Worm (Caenorhabditis elegans) whole organism, L3 larva: Measurements from ENCODE around the gene ceh-86.
A peak's percentile ranks its signal among the peaks of the same experiment; 100 is the strongest.

Experiments used
- R02D3.7 ChIP-seq: fragments of 150-350 bp; optimal IDR thresholded peaks from 2 replicates; lab custom pipeline; 2014; ENCODE audit warnings: missing biosample characterization, missing genetic modification characterization
- ZK546.5 ChIP-seq: sonication (generic microtip); optimal IDR thresholded peaks from 2 replicates; lab custom pipeline; 2017; ENCODE audit warnings: missing biosample characterization, missing genetic modification characterization
- aly-2 ChIP-seq: fragments of 150-350 bp; optimal IDR thresholded peaks from 2 replicates; lab custom pipeline; 2014; ENCODE audit warnings: missing biosample characterization, missing genetic modification characterization
- ama-1 ChIP-seq: fragments of 150-350 bp; optimal IDR thresholded peaks from 2 replicates; lab custom pipeline; 2018
- ceh-16 ChIP-seq: sonication (generic microtip); optimal IDR thresholded peaks from 2 replicates; lab custom pipeline; 2017; ENCODE audit warnings: missing biosample characterization, missing genetic modification characterization
- ceh-28 ChIP-seq: fragments of 150-350 bp; optimal IDR thresholded peaks from 2 replicates; lab custom pipeline; 2014; ENCODE audit warnings: missing biosample characterization, missing genetic modification reagents, missing genetic modification characterization
- ceh-82 ChIP-seq: fragments of 150-350 bp; optimal IDR thresholded peaks from 2 replicates; lab custom pipeline; 2014; ENCODE audit warnings: missing biosample characterization, missing genetic modification characterization
- daf-12 ChIP-seq: fragments of 150-350 bp; optimal IDR thresholded peaks from 2 replicates; lab custom pipeline; 2014; ENCODE audit warnings: missing biosample characterization, missing genetic modification reagents, missing genetic modification characterization
- egl-5 ChIP-seq: fragments of 150-350 bp; optimal IDR thresholded peaks from 2 replicates; lab custom pipeline; 2017; ENCODE audit warnings: missing biosample characterization, missing genetic modification reagents, missing genetic modification characterization, inconsistent platforms
- elt-1 ChIP-seq: fragments of 150-350 bp; optimal IDR thresholded peaks from 2 replicates; lab custom pipeline; 2014; ENCODE audit warnings: missing biosample characterization, missing genetic modification characterization
- elt-2 ChIP-seq: sonication (generic microtip); optimal IDR thresholded peaks from 2 replicates; lab custom pipeline; 2016; ENCODE audit warnings: missing genetic modification reagents, mild to moderate bottlenecking, missing genetic modification characterization, missing compliant biosample characterization
- elt-3 ChIP-seq, 3 experiments: fragments of 150-350 bp in 1 of 3; sonication (generic microtip) in 2 of 3; optimal IDR thresholded peaks; 2 replicates in 2 of 3; 4 replicates in 1 of 3; lab custom pipeline; 2014 to 2017; ENCODE audit warnings: missing biosample characterization in 3 of 3, missing genetic modification characterization in 3 of 3
- fkh-10 ChIP-seq: sonication (generic microtip); optimal IDR thresholded peaks from 2 replicates; lab custom pipeline; 2017; ENCODE audit warnings: missing biosample characterization, missing genetic modification reagents, missing genetic modification characterization
- fkh-2 ChIP-seq: fragments of 150-350 bp; optimal IDR thresholded peaks from 2 replicates; lab custom pipeline; 2014; ENCODE audit warnings: missing biosample characterization, missing genetic modification reagents, missing genetic modification characterization
- fos-1 ChIP-seq: fragments of 150-350 bp; optimal IDR thresholded peaks from 2 replicates; lab custom pipeline; 2014; ENCODE audit warnings: missing biosample characterization, missing genetic modification characterization
- hmg-11 ChIP-seq: sonication (generic microtip); optimal IDR thresholded peaks from 2 replicates; lab custom pipeline; 2016; ENCODE audit warnings: missing genetic modification characterization, missing compliant biosample characterization
- jun-1 ChIP-seq: fragments of 150-350 bp; optimal IDR thresholded peaks from 2 replicates; lab custom pipeline; 2014; ENCODE audit warnings: missing biosample characterization, missing genetic modification reagents, missing genetic modification characterization
- lin-15B ChIP-seq: fragments of 150-350 bp; optimal IDR thresholded peaks from 2 replicates; lab custom pipeline; 2014; ENCODE audit warnings: missing biosample characterization, missing genetic modification characterization
- lin-39 ChIP-seq: fragments of 150-350 bp; optimal IDR thresholded peaks from 2 replicates; lab custom pipeline; 2018; ENCODE audit warnings: missing biosample characterization, missing genetic modification reagents, missing genetic modification characterization
- lsy-12 ChIP-seq: sonication (generic microtip); optimal IDR thresholded peaks from 2 replicates; lab custom pipeline; 2016; ENCODE audit warnings: mild to moderate bottlenecking, missing genetic modification characterization, missing compliant biosample characterization
- mdl-1 ChIP-seq: fragments of 150-350 bp; optimal IDR thresholded peaks from 2 replicates; lab custom pipeline; 2014; ENCODE audit warnings: missing biosample characterization, missing genetic modification characterization
- mml-1 ChIP-seq: fragments of 150-350 bp; sonication (generic microtip); optimal IDR thresholded peaks from 3 replicates; lab custom pipeline; 2014; ENCODE audit warnings: missing biosample characterization, missing genetic modification characterization
- nfya-1 ChIP-seq: sonication (generic microtip); optimal IDR thresholded peaks from 2 replicates; lab custom pipeline; 2017; ENCODE audit warnings: missing genetic modification characterization, mild to moderate bottlenecking, missing compliant biosample characterization, antibody characterized with exemption, moderate library complexity; ENCODE audit not compliant: insufficient read depth
- nhr-11 ChIP-seq: fragments of 150-350 bp; optimal IDR thresholded peaks from 2 replicates; lab custom pipeline; 2014; ENCODE audit warnings: missing biosample characterization, missing genetic modification characterization
- nhr-23 ChIP-seq: fragments of 150-350 bp; optimal IDR thresholded peaks from 2 replicates; lab custom pipeline; 2014; ENCODE audit warnings: missing biosample characterization, missing genetic modification reagents, missing genetic modification characterization
- nhr-237 ChIP-seq: fragments of 150-350 bp; optimal IDR thresholded peaks from 2 replicates; lab custom pipeline; 2014; ENCODE audit warnings: missing biosample characterization, missing genetic modification characterization
- nhr-25 ChIP-seq: sonication (generic microtip); optimal IDR thresholded peaks from 2 replicates; lab custom pipeline; 2017; ENCODE audit warnings: missing biosample characterization, missing genetic modification characterization
- nhr-28 ChIP-seq: fragments of 150-350 bp; optimal IDR thresholded peaks from 2 replicates; lab custom pipeline; 2014; ENCODE audit warnings: missing biosample characterization, missing genetic modification characterization
- nhr-43 ChIP-seq: sonication (generic microtip); optimal IDR thresholded peaks from 2 replicates; lab custom pipeline; 2016; ENCODE audit warnings: mild to moderate bottlenecking, missing genetic modification characterization, missing compliant biosample characterization; ENCODE audit not compliant: poor library complexity, severe bottlenecking
- nhr-77 ChIP-seq: fragments of 150-350 bp; optimal IDR thresholded peaks from 2 replicates; lab custom pipeline; 2014; ENCODE audit warnings: missing biosample characterization, missing genetic modification characterization
- pha-4 ChIP-seq: fragments of 150-350 bp; optimal IDR thresholded peaks from 2 replicates; lab custom pipeline; 2014; ENCODE audit warnings: missing biosample characterization, missing genetic modification reagents, missing genetic modification characterization
- sea-2 ChIP-seq: fragments of 150-350 bp; sonication (generic microtip); optimal IDR thresholded peaks from 4 replicates; lab custom pipeline; 2014; ENCODE audit warnings: missing biosample characterization, missing genetic modification reagents, missing genetic modification characterization
- skn-1 ChIP-seq: fragments of 150-350 bp; optimal IDR thresholded peaks from 2 replicates; lab custom pipeline; 2014; ENCODE audit warnings: missing biosample characterization, missing genetic modification characterization
- snpc-4 ChIP-seq: fragments of 150-350 bp; optimal IDR thresholded peaks from 2 replicates; lab custom pipeline; 2014; ENCODE audit warnings: missing biosample characterization, missing genetic modification characterization
- unc-62 ChIP-seq: fragments of 150-350 bp; sonication (generic microtip); optimal IDR thresholded peaks from 4 replicates; lab custom pipeline; 2014; ENCODE audit warnings: missing biosample characterization, missing genetic modification reagents, missing genetic modification characterization
- ztf-11 ChIP-seq: fragments of 150-350 bp; optimal IDR thresholded peaks from 2 replicates; lab custom pipeline; 2014; ENCODE audit warnings: missing biosample characterization, missing genetic modification characterization
- ztf-4 ChIP-seq: fragments of 150-350 bp; optimal IDR thresholded peaks from 2 replicates; lab custom pipeline; 2014; ENCODE audit warnings: missing biosample characterization, missing genetic modification characterization

The ceh-86 gene

DNA sequence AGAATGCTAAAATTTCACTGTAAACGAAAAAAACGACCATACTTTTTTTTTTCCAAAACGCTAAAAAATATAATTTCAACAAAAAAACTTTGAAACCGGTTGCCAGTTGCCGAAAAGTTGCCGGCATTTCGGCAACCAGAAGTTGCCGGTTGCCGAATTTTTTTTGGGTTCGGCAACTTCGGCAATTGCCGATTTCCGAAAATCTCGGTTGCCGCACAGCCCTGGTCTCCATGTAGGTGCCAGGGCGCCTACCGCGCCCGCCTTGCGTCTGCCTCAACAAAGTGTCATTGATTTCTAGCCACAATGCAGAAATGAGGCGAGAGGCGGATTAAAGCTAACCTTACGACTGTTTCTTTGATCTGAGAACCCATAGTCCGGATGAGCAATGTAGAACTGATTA, 20.8 kb downstream of the ceh-86 start:
- TF ChIP-seq snpc-4 (tag; lab: Kevin White, UChicago) (no peak), egl-5 (tag; lab: Kevin White, UChicago) (no peak), sea-2 (GFP tag; lab: Kevin White, UChicago) (no peak), fkh-10 (GFP tag; lab: Kevin White, UChicago) (no peak), ZK546.5 (tag; lab: Kevin White, UChicago) (no peak), mdl-1 (tag; lab: Kevin White, UChicago) (no peak), ceh-28 (tag; lab: Kevin White, UChicago) (no peak), ceh-82 (tag; lab: Kevin White, UChicago) (no peak), nhr-23 (no peak), nfya-1 (no peak), ama-1 (lab: Kevin White, UChicago) (no peak), nhr-28 (no peak), ceh-16 (tag; lab: Kevin White, UChicago) (no peak), nhr-237 (tag; lab: Kevin White, UChicago) (no peak), nhr-11 (no peak), fos-1 (tag; lab: Kevin White, UChicago) (no peak), nhr-43 (tag; lab: Kevin White, UChicago) (no peak), nhr-77 (tag; lab: Kevin White, UChicago) (no peak), unc-62 (no peak), ztf-4 (tag; lab: Kevin White, UChicago) (no peak)

ce11 chrII:2403984-2404383, 27.9 kb downstream of the ceh-86 start, which contains the start of gene F16G10.1:
Gene F16G10.1, plus strand, starts transcription at chrII:2404284.
- TF ChIP-seq jun-1 (no peak), ceh-28 (tag; lab: Kevin White, UChicago) (no peak), fkh-2 (tag; lab: Kevin White, UChicago) (no peak), nhr-25 (no peak), lsy-12 (no peak), nhr-43 (tag; lab: Kevin White, UChicago) (no peak), lin-15B (tag; lab: Kevin White, UChicago) (no peak), ceh-82 (tag; lab: Kevin White, UChicago) (no peak), daf-12 (no peak), ama-1 (lab: Kevin White, UChicago) (no peak), R02D3.7 (tag; lab: Kevin White, UChicago) (no peak), mml-1 (no peak)

DNA sequence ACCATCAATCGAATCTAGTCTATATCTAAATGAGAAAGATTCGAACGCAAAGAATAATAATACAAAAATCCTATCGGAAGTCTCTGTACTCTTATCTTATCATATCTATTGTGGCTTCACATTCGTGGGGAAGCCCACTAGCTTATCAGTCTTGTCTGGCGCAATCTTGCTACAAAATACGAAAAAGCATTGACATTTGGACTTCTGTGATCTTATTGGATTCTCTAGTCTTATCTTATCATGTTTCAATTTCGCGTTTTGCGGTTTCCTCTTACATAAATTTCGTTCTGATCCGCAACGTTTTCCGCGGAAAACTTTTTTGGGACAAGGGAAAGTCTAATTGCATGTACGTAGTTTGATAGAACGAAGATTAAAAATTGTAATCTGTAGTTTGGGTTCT, 32.1 kb downstream of the ceh-86 start:
- TF ChIP-seq lin-39 (tag; lab: Kevin White, UChicago) = no peak
- TF ChIP-seq elt-3 (tag; optimal IDR thresholded peaks at IDR 0.05; lab: Kevin White, UChicago) = peak; percentile 14 to 96 (median 93)
- no peak for TF ChIP-seq unc-62
- TF ChIP-seq ZK546.5 (tag; lab: Kevin White, UChicago) = no peak
- peak; percentile 86 for TF ChIP-seq nhr-43 (tag; lab: Kevin White, UChicago)
- TF ChIP-seq nhr-25 = no peak
- TF ChIP-seq pha-4 = no peak
- TF ChIP-seq nhr-11 = no peak
- TF ChIP-seq hmg-11 (tag; lab: Kevin White, UChicago) = no peak

- TF ChIP-seq ama-1 (lab: Kevin White, UChicago) (no peak), pha-4 (no peak), nfya-1 (no peak), mdl-1 (tag; lab: Kevin White, UChicago) (no peak), elt-1 (tag; lab: Kevin White, UChicago) (no peak), nhr-11 (no peak), egl-5 (tag; lab: Kevin White, UChicago) (no peak), nhr-23 (no peak), ztf-4 (tag; lab: Kevin White, UChicago) (no peak), nhr-28 (no peak), nhr-43 (tag; lab: Kevin White, UChicago) (no peak), nhr-237 (tag; lab: Kevin White, UChicago) (no peak), hmg-11 (tag; lab: Kevin White, UChicago) (no peak)
Measured at ce11 chrII:2398884-2399283, 33.0 kb downstream of the ceh-86 start, which contains the start of gene F16G10.14. Gene F16G10.14, minus strand, starts transcription at chrII:2398984.

DNA sequence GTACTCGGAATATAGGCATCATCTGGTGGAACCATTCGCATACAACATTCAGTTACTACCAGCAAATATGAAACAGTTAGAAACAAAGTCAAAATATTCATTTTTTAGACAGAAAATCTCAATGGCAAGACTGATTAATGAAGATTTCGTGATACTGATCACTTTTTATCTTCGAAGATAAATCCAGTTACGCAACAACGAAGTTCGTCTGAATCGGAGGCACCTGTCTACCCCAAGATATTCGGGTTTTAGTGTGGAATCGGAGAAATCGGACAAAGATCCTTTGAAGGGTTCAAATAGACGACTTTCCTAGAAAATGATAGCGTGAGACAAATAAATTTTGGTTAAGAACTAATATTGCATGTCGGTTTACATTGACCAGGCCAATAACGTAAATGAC, 36.0 kb downstream of the ceh-86 start, which contains the start of gene F16G10.13:
Gene F16G10.13 (minus strand): TSS at position 101 of the 400 bp plus-strand sequence.
- TF ChIP-seq jun-1 (no peak), skn-1 (tag; lab: Kevin White, UChicago) (no peak), aly-2 (tag; lab: Kevin White, UChicago) (no peak), ztf-11 (no peak), nhr-237 (tag; lab: Kevin White, UChicago) (no peak), lin-39 (tag; lab: Kevin White, UChicago) (no peak), hmg-11 (tag; lab: Kevin White, UChicago) (no peak), nfya-1 (no peak), nhr-25 (no peak), nhr-11 (no peak), R02D3.7 (tag; lab: Kevin White, UChicago) (no peak), daf-12 (no peak), ztf-4 (tag; lab: Kevin White, UChicago) (no peak), mml-1 (no peak), ceh-82 (tag; lab: Kevin White, UChicago) (no peak), fos-1 (tag; lab: Kevin White, UChicago) (no peak), lin-15B (tag; lab: Kevin White, UChicago) (no peak), elt-2 (tag; lab: Kevin White, UChicago) (no peak), snpc-4 (tag; lab: Kevin White, UChicago) (no peak)
